Worm (Caenorhabditis elegans) whole organism, young adult: ENCODE measurements around the gene F53C11.1.
A peak's percentile ranks its signal among the peaks of the same experiment; 100 is the strongest.

ENCODE experiments used
- D2030.7 ChIP-seq: fragments of 200-800 bp; sonication (Bioruptor generic); IDR thresholded peaks from 2 replicates; pipeline ENCODE4 v1.3.6; 2022; ENCODE audit warnings: missing genetic modification reagents, missing genetic modification characterization, missing compliant biosample characterization
- F23B12.7 ChIP-seq: sonication (generic microtip); optimal IDR thresholded peaks from 2 replicates; lab custom pipeline; 2017; ENCODE audit warnings: missing genetic modification characterization, mild to moderate bottlenecking, missing compliant biosample characterization, antibody characterized with exemption, moderate library complexity; ENCODE audit not compliant: insufficient read depth
- F37B4.10 ChIP-seq: fragments of 200-800 bp; sonication (Bioruptor generic); IDR thresholded peaks from 2 replicates; pipeline ENCODE4 v1.3.6; 2022; ENCODE audit warnings: missing genetic modification characterization, missing compliant biosample characterization
- F52B5.7 ChIP-seq: sonication (generic microtip); optimal IDR thresholded peaks from 2 replicates; lab custom pipeline; 2016; ENCODE audit warnings: mild to moderate bottlenecking, missing genetic modification characterization, missing compliant biosample characterization
- F57A8.1 ChIP-seq: fragments of 200-800 bp; sonication (Bioruptor generic); optimal IDR thresholded peaks from 2 replicates; lab custom pipeline; 2018; ENCODE audit warnings: mild to moderate bottlenecking, missing genetic modification characterization, moderate library complexity, missing compliant biosample characterization
- F57C9.4 ChIP-seq: sonication (generic microtip); optimal IDR thresholded peaks from 2 replicates; lab custom pipeline; 2017; ENCODE audit warnings: mild to moderate bottlenecking, missing genetic modification characterization, missing compliant biosample characterization
- K11D2.4 ChIP-seq: fragments of 200-800 bp; sonication (Bioruptor generic); IDR thresholded peaks from 2 replicates; pipeline ENCODE4 v1.3.6; 2022; ENCODE audit warnings: missing genetic modification reagents, missing genetic modification characterization, missing compliant biosample characterization
- K12H6.12 ChIP-seq: fragments of 200-800 bp; sonication (Bioruptor generic); optimal IDR thresholded peaks from 2 replicates; lab custom pipeline; 2018; ENCODE audit warnings: mild to moderate bottlenecking, missing genetic modification characterization, missing compliant biosample characterization
- Y56A3A.18 ChIP-seq: fragments of 200-800 bp; sonication (Bioruptor generic); IDR thresholded peaks from 2 replicates; pipeline ENCODE4 v1.3.6; 2022; ENCODE audit warnings: missing genetic modification reagents, missing genetic modification characterization, missing compliant biosample characterization
- atf-7 ChIP-seq: sonication (generic microtip); optimal IDR thresholded peaks from 2 replicates; lab custom pipeline; 2017; ENCODE audit warnings: mild to moderate bottlenecking, missing genetic modification characterization, missing compliant biosample characterization
- attf-5 ChIP-seq: fragments of 200-800 bp; sonication (Bioruptor generic); optimal IDR thresholded peaks from 2 replicates; lab custom pipeline; 2018; ENCODE audit warnings: mild to moderate bottlenecking, missing genetic modification characterization, missing compliant biosample characterization
- cebp-1 ChIP-seq, 2 experiments: fragments of 200-800 bp in 1 of 2; sonication (Bioruptor generic) in 1 of 2; sonication (generic microtip) in 1 of 2; IDR thresholded peaks in 1 of 2; optimal IDR thresholded peaks in 1 of 2; 2 replicates each; pipeline versions ENCODE4 v1.3.6 to Lab custom; 2017 to 2022; ENCODE audit warnings: missing compliant biosample characterization in 2 of 2, missing genetic modification characterization in 2 of 2, mild to moderate bottlenecking in 1 of 2, missing genetic modification reagents in 1 of 2, moderate library complexity in 1 of 2
- ceh-27 ChIP-seq: fragments of 200-800 bp; sonication (Bioruptor generic); optimal IDR thresholded peaks from 2 replicates; lab custom pipeline; 2018; ENCODE audit warnings: mild to moderate bottlenecking, missing genetic modification characterization, moderate library complexity, missing compliant biosample characterization
- ceh-91 ChIP-seq: fragments of 200-800 bp; sonication (Bioruptor generic); IDR thresholded peaks from 2 replicates; pipeline ENCODE4 v1.3.6; 2022; ENCODE audit warnings: missing genetic modification reagents, missing genetic modification characterization, missing compliant biosample characterization
- chd-7 ChIP-seq: sonication (generic microtip); optimal IDR thresholded peaks from 2 replicates; lab custom pipeline; 2016; ENCODE audit warnings: mild to moderate bottlenecking, missing genetic modification characterization, moderate library complexity, missing compliant biosample characterization
- egrh-3 ChIP-seq: fragments of 200-800 bp; sonication (Bioruptor generic); IDR thresholded peaks from 2 replicates; pipeline ENCODE4 v1.3.6; 2022; ENCODE audit warnings: missing genetic modification reagents, missing genetic modification characterization, missing compliant biosample characterization
- ekl-4 ChIP-seq: fragments of 200-800 bp; sonication (Bioruptor generic); IDR thresholded peaks from 2 replicates; pipeline ENCODE4 v1.3.6; 2022; ENCODE audit warnings: missing genetic modification reagents, missing genetic modification characterization, missing compliant biosample characterization
- ets-4 ChIP-seq: fragments of 200-800 bp; sonication (Bioruptor generic); optimal IDR thresholded peaks from 2 replicates; lab custom pipeline; 2018; ENCODE audit warnings: mild to moderate bottlenecking, missing genetic modification characterization, missing compliant biosample characterization
- gei-17 ChIP-seq: fragments of 200-800 bp; sonication (Bioruptor generic); optimal IDR thresholded peaks from 2 replicates; lab custom pipeline; 2018; ENCODE audit warnings: mild to moderate bottlenecking, missing genetic modification characterization, missing compliant biosample characterization
- hmg-1.2 ChIP-seq: fragments of 200-800 bp; sonication (Bioruptor generic); IDR thresholded peaks from 2 replicates; pipeline ENCODE4 v1.3.6; 2022; ENCODE audit warnings: missing genetic modification reagents, missing genetic modification characterization, missing compliant biosample characterization
- hsf-1 ChIP-seq: fragments of 200-800 bp; sonication (Bioruptor generic); IDR thresholded peaks from 2 replicates; pipeline ENCODE4 v1.3.6; 2022; ENCODE audit warnings: missing genetic modification reagents, missing genetic modification characterization, missing compliant biosample characterization
- lag-1 ChIP-seq: fragments of 200-800 bp; sonication (Bioruptor generic); IDR thresholded peaks from 2 replicates; pipeline ENCODE4 v1.3.6; 2022; ENCODE audit warnings: missing genetic modification reagents, missing genetic modification characterization, missing compliant biosample characterization
- lin-26 ChIP-seq: fragments of 200-800 bp; sonication (Bioruptor generic); IDR thresholded peaks from 2 replicates; pipeline ENCODE4 v1.3.6; 2022; ENCODE audit warnings: missing genetic modification reagents, missing genetic modification characterization, missing compliant biosample characterization
- lir-1 ChIP-seq: fragments of 200-800 bp; sonication (Bioruptor generic); conservative IDR thresholded peaks from 2 replicates; pipeline ENCODE4 v1.3.6; 2022; ENCODE audit warnings: missing genetic modification reagents, missing genetic modification characterization, missing compliant biosample characterization
- lsl-1 ChIP-seq: fragments of 200-800 bp; sonication (Bioruptor generic); optimal IDR thresholded peaks from 2 replicates; lab custom pipeline; 2018; ENCODE audit warnings: mild to moderate bottlenecking, missing genetic modification characterization, moderate library complexity, missing compliant biosample characterization
- lsy-27 ChIP-seq: sonication (generic microtip); optimal IDR thresholded peaks from 2 replicates; lab custom pipeline; 2017; ENCODE audit warnings: missing genetic modification characterization, mild to moderate bottlenecking, missing compliant biosample characterization, antibody characterized with exemption, missing genotype, borderline replicate concordance; ENCODE audit not compliant: insufficient read depth
- madf-10 ChIP-seq: sonication (generic microtip); optimal IDR thresholded peaks from 2 replicates; lab custom pipeline; 2016; ENCODE audit warnings: mild to moderate bottlenecking, missing genetic modification characterization, missing compliant biosample characterization
- nfya-1 ChIP-seq: sonication (generic microtip); optimal IDR thresholded peaks from 2 replicates; lab custom pipeline; 2017; ENCODE audit warnings: antibody characterized with exemption, missing compliant biosample characterization, missing genetic modification characterization, borderline replicate concordance; ENCODE audit not compliant: insufficient read depth
- nhr-80 ChIP-seq: sonication (generic microtip); optimal IDR thresholded peaks from 2 replicates; lab custom pipeline; 2016; ENCODE audit warnings: missing genetic modification characterization, missing compliant biosample characterization
- nhr-90 ChIP-seq: sonication (generic microtip); optimal IDR thresholded peaks from 2 replicates; lab custom pipeline; 2016; ENCODE audit warnings: missing genotype, mild to moderate bottlenecking, missing genetic modification characterization, missing compliant biosample characterization
- rpc-1 ChIP-seq, 2 experiments: fragments of 150-350 bp in 1 of 2; sonication (generic microtip) in 1 of 2; optimal IDR thresholded peaks; 2 replicates each; lab custom pipeline; 2014 to 2018; ENCODE audit warnings: missing biosample characterization in 1 of 2, missing genetic modification characterization in 1 of 2, missing genetic modification reagents in 1 of 2, missing genotype in 1 of 2
- sea-2 ChIP-seq: fragments of 200-800 bp; sonication (Bioruptor generic); IDR thresholded peaks from 2 replicates; pipeline ENCODE4 v1.3.6; 2022; ENCODE audit warnings: missing genetic modification characterization, missing compliant biosample characterization
- snpc-1.1 ChIP-seq: sonication (generic microtip); optimal IDR thresholded peaks from 2 replicates; lab custom pipeline; 2017; ENCODE audit warnings: missing genetic modification characterization, mild to moderate bottlenecking, missing compliant biosample characterization, antibody characterized with exemption, moderate library complexity, missing genotype, missing genetic modification reagents; ENCODE audit not compliant: insufficient read depth
- somi-1 ChIP-seq: fragments of 200-800 bp; sonication (Bioruptor generic); optimal IDR thresholded peaks from 2 replicates; lab custom pipeline; 2018; ENCODE audit warnings: mild to moderate bottlenecking, missing genetic modification characterization, missing compliant biosample characterization
- tbp1 ChIP-seq: fragments of 200-800 bp; sonication (Bioruptor generic); optimal IDR thresholded peaks from 2 replicates; lab custom pipeline; 2018; ENCODE audit warnings: mild to moderate bottlenecking, missing genetic modification characterization, missing compliant biosample characterization
- unc-130 ChIP-seq: sonication (generic microtip); optimal IDR thresholded peaks from 2 replicates; lab custom pipeline; 2016; ENCODE audit warnings: missing genetic modification reagents, missing genetic modification characterization, missing compliant biosample characterization
- zfh-2 ChIP-seq: fragments of 200-800 bp; sonication (Bioruptor generic); conservative IDR thresholded peaks from 2 replicates; pipeline ENCODE4 v1.3.6; 2022; ENCODE audit warnings: missing genetic modification reagents, missing genetic modification characterization, missing compliant biosample characterization
- ztf-18 ChIP-seq: sonication (generic microtip); optimal IDR thresholded peaks from 2 replicates; lab custom pipeline; 2016; ENCODE audit warnings: missing genotype, mild to moderate bottlenecking, missing genetic modification characterization, missing compliant biosample characterization
- ztf-6 ChIP-seq: fragments of 200-800 bp; sonication (Bioruptor generic); IDR thresholded peaks from 2 replicates; pipeline ENCODE4 v1.3.6; 2022; ENCODE audit warnings: missing genetic modification reagents, missing genetic modification characterization, missing compliant biosample characterization

The F53C11.1 gene

DNA sequence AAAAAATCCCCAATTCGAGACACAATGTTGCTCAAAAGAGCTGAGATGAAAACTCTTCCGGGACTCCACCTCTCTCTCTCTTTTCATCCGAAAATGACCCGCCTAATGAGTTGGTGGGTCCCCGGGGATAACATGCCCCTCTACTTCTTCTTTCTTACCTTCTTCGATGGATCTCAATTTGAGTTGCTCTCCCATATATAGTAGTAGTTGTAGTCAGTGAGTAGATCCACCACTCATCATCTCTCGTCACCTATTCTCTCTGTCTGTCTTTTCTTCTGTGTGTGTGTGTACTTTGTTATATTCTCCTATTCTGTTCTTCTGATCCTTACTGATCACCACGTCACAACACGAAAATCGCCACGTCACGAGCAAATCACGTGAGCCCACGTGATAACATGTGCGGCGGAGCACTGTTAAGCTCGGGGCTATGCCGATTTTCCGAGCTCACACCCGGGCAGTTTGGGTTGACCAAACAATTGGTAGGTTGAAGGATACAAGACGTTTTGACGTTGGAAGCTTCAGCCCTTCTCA, 20.7 kb downstream of the F53C11.1 start, which contains the start of gene twk-32 (continued):
- TF ChIP-seq K11D2.4 (GFP tag; lab: Robert Waterston, UW), result 0 out of 2 replicates have a peak, but pooled peaks have one; percentile 15
- TF ChIP-seq, all 124 proteins: peak for 12

DNA sequence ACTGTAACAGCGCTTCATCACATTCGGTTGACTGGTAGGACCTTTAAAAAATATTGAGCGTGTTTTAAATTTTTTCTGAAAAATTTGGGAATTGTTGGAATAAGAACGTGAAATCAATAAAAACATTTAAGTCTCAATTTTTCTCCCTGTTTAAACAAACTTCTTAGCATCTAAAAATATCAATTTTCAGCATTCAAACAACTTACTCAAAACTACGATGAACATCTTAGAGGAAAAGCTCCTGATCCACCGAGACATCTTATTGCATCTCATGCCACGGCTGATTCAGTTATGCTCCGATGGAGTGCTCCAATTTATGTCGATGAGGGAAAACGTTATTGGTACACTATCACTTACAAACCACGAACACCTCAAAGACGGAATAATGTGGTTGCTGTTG, 23.6 kb downstream of the F53C11.1 start:
- TF ChIP-seq K12H6.12 (tag; lab: Kevin White, UChicago) (no peak), ztf-6 (GFP tag; lab: Robert Waterston, UW) (no peak), hsf-1 (no peak), rpc-1 (optimal IDR thresholded peaks at IDR 0.05; lab: Kevin White, UChicago) (no peak), rpc-1 (tag; optimal IDR thresholded peaks at IDR 0.05; lab: Kevin White, UChicago) (no peak), ztf-18 (no peak), tbp1 (no peak)

DNA sequence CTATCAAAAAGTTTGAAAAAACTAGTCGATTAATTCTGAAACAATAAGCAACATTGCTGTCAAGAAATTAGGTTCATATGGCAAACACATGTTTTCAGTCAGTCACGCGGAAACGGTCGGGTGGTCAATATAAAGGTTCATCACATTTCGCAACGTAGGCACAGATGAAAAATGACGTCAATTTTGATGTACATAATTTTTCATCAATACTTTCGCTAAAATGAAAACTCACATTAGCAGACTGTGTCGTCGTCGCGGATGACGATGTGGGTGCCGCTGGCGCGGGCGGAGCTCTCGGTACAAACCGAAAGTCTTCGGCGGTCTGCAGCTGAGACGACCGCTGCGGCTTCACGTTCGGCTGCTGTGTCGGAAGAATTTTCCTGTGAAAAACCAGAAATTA, 28.3 kb downstream of the F53C11.1 start, which contains the start of gene swan-2:
swan-2 (minus strand) TSS at position 380 of the 400 bp plus-strand sequence.
- TF ChIP-seq cebp-1 (GFP tag; IDR thresholded peaks at IDR 0.05; lab: Robert Waterston, UW) (peak; percentile 84), cebp-1 (tag; optimal IDR thresholded peaks at IDR 0.05; lab: Kevin White, UChicago) (peak; percentile 91), attf-5 (GFP tag; lab: Kevin White, UChicago) (peak; percentile 11), F52B5.7 (tag; lab: Kevin White, UChicago) (no peak), lin-26 (GFP tag; lab: Robert Waterston, UW) (no peak), snpc-1.1 (no peak), ets-4 (GFP tag; lab: Kevin White, UChicago) (no peak), atf-7 (tag; lab: Kevin White, UChicago) (no peak), chd-7 (tag; lab: Kevin White, UChicago) (no peak), egrh-3 (GFP tag; lab: Robert Waterston, UW) (peak; percentile 46; the same call in 1 of the 2 replicates), madf-10 (tag; lab: Kevin White, UChicago) (no peak), zfh-2 (GFP tag; lab: Robert Waterston, UW) (peak; percentile 83), lsy-27 (tag; lab: Kevin White, UChicago) (no peak), ztf-18 (no peak), D2030.7 (no peak)

DNA sequence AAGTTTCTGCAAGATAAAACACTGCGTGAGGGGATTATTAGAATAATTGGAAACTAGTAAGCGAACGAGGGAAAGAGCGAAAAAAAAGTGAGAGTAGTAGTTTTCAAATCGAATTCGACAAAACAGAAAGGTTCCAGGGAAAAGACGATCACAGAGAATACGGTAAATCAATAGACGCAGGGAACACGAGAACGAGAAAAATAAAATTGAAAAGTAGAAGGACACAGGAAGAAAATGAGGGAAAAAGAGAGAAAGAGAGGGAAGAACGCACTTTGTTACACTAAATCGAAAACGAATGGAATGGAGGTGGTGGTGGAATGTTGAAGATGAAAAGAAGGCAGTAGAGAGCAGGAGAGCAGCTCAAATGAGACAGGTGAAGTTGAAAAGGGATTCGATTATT, 31.6 kb downstream of the F53C11.1 start, which contains the start of gene swan-1:
swan-1 (minus strand) TSS at position 6 of the 400 bp plus-strand sequence.
- TF ChIP-seq ekl-4 (GFP tag; lab: Robert Waterston, UW), result 0 out of 2 replicates have a peak, but pooled peaks have one; percentile 29
- no peak for TF ChIP-seq lsy-27 (tag; lab: Kevin White, UChicago)

DNA sequence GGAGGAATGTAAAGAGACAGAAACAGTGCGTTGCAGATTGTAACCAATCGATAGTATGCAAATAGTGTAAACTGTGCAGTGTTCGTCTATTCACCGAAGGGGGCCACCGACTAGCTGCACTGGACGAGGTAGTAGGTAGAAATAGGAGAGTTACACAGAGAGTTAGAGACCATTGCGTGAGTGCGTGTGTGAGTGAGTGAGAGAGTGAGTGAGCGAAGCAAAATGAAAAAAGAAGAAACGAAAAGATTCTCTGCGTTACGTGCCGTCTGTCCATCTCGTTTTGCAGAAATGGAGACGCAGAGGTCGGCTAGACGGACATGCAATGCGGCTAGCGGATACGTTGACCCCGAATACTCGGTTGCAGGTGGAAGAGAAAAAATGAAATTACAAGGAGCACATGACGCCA, 32.9 kb downstream of the F53C11.1 start:
- TF ChIP-seq lsl-1 (GFP tag; lab: Kevin White, UChicago) (no peak), gei-17 (peak; percentile 22), F37B4.10 (GFP tag; lab: Robert Waterston, UW) (no peak), Y56A3A.18 (0 out of 2 replicates have a peak, but pooled peaks have one; percentile 44), sea-2 (GFP tag; lab: Robert Waterston, UW) (no peak), ceh-91 (no peak), attf-5 (GFP tag; lab: Kevin White, UChicago) (peak; percentile 77), tbp1 (no peak), unc-130 (GFP tag; lab: Kevin White, UChicago) (no peak), chd-7 (tag; lab: Kevin White, UChicago) (peak; percentile 31), hmg-1.2 (peak; percentile 74; the same call in 1 of the 2 replicates), ceh-27 (GFP tag; lab: Kevin White, UChicago) (peak; percentile 27), lag-1 (GFP tag; lab: Robert Waterston, UW) (no peak), F57C9.4 (tag; lab: Kevin White, UChicago) (no peak), lir-1 (GFP tag; lab: Robert Waterston, UW) (0 out of 2 replicates have a peak, but pooled peaks have one; percentile 49), ztf-18 (peak; percentile 60), nhr-80 (peak; percentile 67), somi-1 (GFP tag; lab: Kevin White, UChicago) (no peak), nhr-90 (tag; lab: Kevin White, UChicago) (no peak), F57A8.1 (GFP tag; lab: Kevin White, UChicago) (no peak), F23B12.7 (tag; lab: Kevin White, UChicago) (no peak), nfya-1 (tag; lab: Kevin White, UChicago) (no peak)
